Worm (Caenorhabditis elegans): ENCODE data around the gene ruvb-2.

Gene ruvb-2

DNA sequence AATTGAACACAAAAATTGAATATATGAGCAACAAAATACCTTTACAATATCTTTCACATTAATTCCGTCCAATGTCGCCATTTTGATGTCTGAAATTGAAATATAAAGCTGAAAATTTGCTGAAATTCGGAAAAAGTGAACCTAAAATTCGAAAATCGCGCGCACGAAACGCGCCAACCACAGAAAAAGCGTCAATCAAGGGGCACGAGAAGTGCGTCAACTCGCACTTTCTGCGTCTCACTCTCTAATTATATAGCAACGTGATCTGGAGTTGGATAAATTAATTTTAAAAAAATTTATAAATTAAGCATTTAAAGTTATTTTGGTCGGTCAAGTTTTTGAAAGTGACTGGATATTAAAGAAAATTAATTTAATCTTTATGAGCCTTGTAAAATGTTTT, at the start of gene ruvb-2:
Gene ruvb-2 (minus strand): TSS at position 89 of the 400 bp plus-strand sequence.
- TF ChIP-seq pbrm-1 (GFP tag; IDR thresholded peaks at IDR 0.05) (peak; percentile 70; the same call in 1 of the 2 replicates), lin-40 (tag; optimal IDR thresholded peaks at IDR 0.05) (no peak), ceh-100 (GFP tag; IDR thresholded peaks at IDR 0.05) (peak; percentile 26; the same call in 1 of the 2 replicates), ztf-18 (tag; optimal IDR thresholded peaks at IDR 0.05) (peak; percentile 97), ceh-91 (GFP tag; IDR thresholded peaks at IDR 0.05) (peak; percentile 36), mes-4 (tag; optimal IDR thresholded peaks at IDR 0.05) (no peak), tlf-1 (GFP tag; optimal IDR thresholded peaks at IDR 0.05) (peak; percentile 53), attf-5 (GFP tag; optimal IDR thresholded peaks at IDR 0.05) (peak; percentile 97), Y53F4B.3 (GFP tag; IDR thresholded peaks at IDR 0.05) (no peak), athp-1 (tag; optimal IDR thresholded peaks at IDR 0.05) (peak; percentile 73), him-1 (tag; optimal IDR thresholded peaks at IDR 0.05) (peak; percentile 66), somi-1 (GFP tag; optimal IDR thresholded peaks at IDR 0.05) (peak; percentile 65), madf-10 (tag; optimal IDR thresholded peaks at IDR 0.05) (no peak), pha-4 (tag; optimal IDR thresholded peaks at IDR 0.05) (peak; percentile 49), F37B4.10 (GFP tag; IDR thresholded peaks at IDR 0.05) (no peak), tbp1 (GFP tag; optimal IDR thresholded peaks at IDR 0.05) (peak; percentile 70), atf-7 (tag; optimal IDR thresholded peaks at IDR 0.05) (no peak), hsf-1 (GFP tag; IDR thresholded peaks at IDR 0.05) (no peak), ekl-4 (GFP tag; IDR thresholded peaks at IDR 0.05) (peak; percentile 54; the same call in 1 of the 2 replicates), Y53G8AR.9 (GFP tag; conservative IDR thresholded peaks at IDR 0.05) (peak; percentile 62), F33H1.4 (GFP tag; IDR thresholded peaks at IDR 0.05) (peak; percentile 77), lsl-1 (GFP tag; optimal IDR thresholded peaks at IDR 0.05) (peak; percentile 65), nhr-80 (tag; optimal IDR thresholded peaks at IDR 0.05) (peak; percentile 56), lin-54 (GFP tag; optimal IDR thresholded peaks at IDR 0.05) (peak; percentile 91), lir-1 (GFP tag; conservative IDR thresholded peaks at IDR 0.05) (0 out of 2 replicates have a peak, but pooled peaks have one; percentile 31), ztf-26 (tag; optimal IDR thresholded peaks at IDR 0.05) (peak; percentile 17), nfya-2 (GFP tag; IDR thresholded peaks at IDR 0.05) (no peak), snpc-3.4 (tag; optimal IDR thresholded peaks at IDR 0.05) (peak; percentile 63), ztf-22 (GFP tag; optimal IDR thresholded peaks at IDR 0.05) (no peak), snpc-4 (GFP tag; optimal IDR thresholded peaks at IDR 0.05) (peak; percentile 74), snpc-4 (tag; optimal IDR thresholded peaks at IDR 0.05) (peak; percentile 79 to 91 (median 86)), lsy-27 (tag; optimal IDR thresholded peaks at IDR 0.05; ENCODE audit: borderline replicate concordance, insufficient read depth) (no peak), dpl-1 (GFP tag; optimal IDR thresholded peaks at IDR 0.05) (peak; percentile 69), nhr-27 (tag; optimal IDR thresholded peaks at IDR 0.05) (no peak), Y95B8A.8 (GFP tag; IDR thresholded peaks at IDR 0.05) (0 out of 2 replicates have a peak, but pooled peaks have one; percentile 35), D2030.7 (GFP tag; IDR thresholded peaks at IDR 0.05) (peak; percentile 51; the same call in 1 of the 2 replicates), snpc-1.3 (tag; optimal IDR thresholded peaks at IDR 0.05; ENCODE audit: insufficient read depth) (peak; percentile 56), nfya-1 (tag; optimal IDR thresholded peaks at IDR 0.05; ENCODE audit: borderline replicate concordance, insufficient read depth) (no peak), xnd-1 (tag; optimal IDR thresholded peaks at IDR 0.05) (peak; percentile 23), hmg-1.2 (GFP tag; IDR thresholded peaks at IDR 0.05) (peak; percentile 57), rcor-1 (GFP tag; IDR thresholded peaks at IDR 0.05) (peak; percentile 72), efl-1 (GFP tag; optimal IDR thresholded peaks at IDR 0.05) (peak; percentile 58), attf-6 (GFP tag; IDR thresholded peaks at IDR 0.05) (0 out of 2 replicates have a peak, but pooled peaks have one; percentile 19), F23B12.7 (tag; optimal IDR thresholded peaks at IDR 0.05; ENCODE audit: insufficient read depth) (peak; percentile 71), ZK185.1 (tag; optimal IDR thresholded peaks at IDR 0.05; ENCODE audit: poor library complexity, severe bottlenecking) (peak; percentile 52), B0035.1 (tag; optimal IDR thresholded peaks at IDR 0.05) (no peak), mcd-1 (GFP tag; IDR thresholded peaks at IDR 0.05) (peak; percentile 83), F52B5.7 (tag; optimal IDR thresholded peaks at IDR 0.05) (no peak)
